Fruit fly (Drosophila melanogaster) S2 (cell line): ENCODE results near the gene CG12590.

ENCODE experiments used
- CG8478 ChIP-seq: fragments of >200 bp; optimal IDR thresholded peaks from 2 replicates; lab custom pipeline; 2018
- CTCF ChIP-seq, 2 experiments: fragments of >200 bp; optimal IDR thresholded peaks; 2 replicates each; lab custom pipeline; 2018

dm6 chr3R:5205319-5206033 is 46.1 kb downstream of the CG12590 start:
- TF ChIP-seq CTCF (optimal IDR thresholded peaks at IDR 0.05; lab: Kevin White, UChicago) (no peak), CG8478 (no peak)
